Fruit fly (Drosophila melanogaster) whole organism, embryonic: Measurements from ENCODE around the gene corolla.

Experiments used
- Ada2b ChIP-seq: fragments of 200-800 bp; sonication (Bioruptor generic); IDR thresholded peaks from 2 replicates; pipeline ENCODE4 v1.3.6; 2022; ENCODE audit warnings: missing biosample characterization, missing genetic modification characterization
- Atf3 ChIP-seq: fragments of 200-800 bp; sonication (Bioruptor generic); optimal IDR thresholded peaks from 3 replicates; lab custom pipeline; 2016; ENCODE audit warnings: missing biosample characterization, missing genetic modification characterization
- BtbVII ChIP-seq: fragments of 200-800 bp; sonication (Bioruptor generic); optimal IDR thresholded peaks from 3 replicates; lab custom pipeline; 2017; ENCODE audit warnings: missing biosample characterization, mild to moderate bottlenecking, missing genetic modification characterization
- CG10959 ChIP-seq: fragments of 200-800 bp; sonication (Bioruptor generic); IDR thresholded peaks from 2 replicates; pipeline ENCODE4 v1.3.6; 2022; ENCODE audit warnings: missing biosample characterization, missing genetic modification characterization
- CG12659 ChIP-seq: fragments of 200-800 bp; sonication (Bioruptor generic); optimal IDR thresholded peaks from 3 replicates; lab custom pipeline; 2017; ENCODE audit warnings: mild to moderate bottlenecking, missing biosample characterization, missing genetic modification reagents, missing genetic modification characterization
- CG13424 ChIP-seq: fragments of 200-800 bp; sonication (Bioruptor generic); optimal IDR thresholded peaks from 2 replicates; lab custom pipeline; 2019; ENCODE audit warnings: missing biosample characterization, mild to moderate bottlenecking, missing genetic modification characterization, moderate library complexity
- CG14050 ChIP-seq: fragments of 200-800 bp; sonication (Bioruptor generic); IDR thresholded peaks from 3 replicates; pipeline ENCODE4 v1.3.6; 2022; ENCODE audit warnings: missing biosample characterization, missing genetic modification characterization
- CG14710 ChIP-seq: fragments of 200-800 bp; sonication (Bioruptor generic); optimal IDR thresholded peaks from 3 replicates; lab custom pipeline; 2019; ENCODE audit warnings: missing biosample characterization, mild to moderate bottlenecking, missing genetic modification characterization, moderate library complexity
- CG14965 ChIP-seq: fragments of 200-800 bp; sonication (Bioruptor generic); optimal IDR thresholded peaks from 2 replicates; lab custom pipeline; 2016; ENCODE audit warnings: missing biosample characterization, missing genetic modification characterization, borderline replicate concordance
- CG1602 ChIP-seq: fragments of 200-800 bp; sonication (Bioruptor generic); optimal IDR thresholded peaks from 3 replicates; lab custom pipeline; 2016; ENCODE audit warnings: missing biosample characterization, missing genetic modification characterization
- CG17328 ChIP-seq: fragments of 200-800 bp; sonication (Bioruptor generic); IDR thresholded peaks from 2 replicates; pipeline ENCODE4 v1.3.6; 2022; ENCODE audit warnings: missing biosample characterization, missing genetic modification characterization
- CG18619 ChIP-seq: fragments of 200-800 bp; sonication (Bioruptor generic); optimal IDR thresholded peaks from 3 replicates; lab custom pipeline; 2017; ENCODE audit warnings: missing biosample characterization, mild to moderate bottlenecking, missing genetic modification characterization
- CG2120 ChIP-seq: fragments of 200-800 bp; sonication (Bioruptor generic); optimal IDR thresholded peaks from 3 replicates; lab custom pipeline; 2016; ENCODE audit warnings: missing biosample characterization, missing genetic modification characterization
- CG2199 ChIP-seq: fragments of 200-800 bp; sonication (Bioruptor generic); IDR thresholded peaks from 3 replicates; pipeline ENCODE4 v1.3.6; 2022; ENCODE audit warnings: missing biosample characterization, missing genetic modification characterization
- CG30403 ChIP-seq: fragments of 200-800 bp; sonication (Bioruptor generic); optimal IDR thresholded peaks from 3 replicates; lab custom pipeline; 2016; ENCODE audit warnings: missing biosample characterization, missing genetic modification characterization
- CG3163 ChIP-seq: fragments of 200-800 bp; sonication (Bioruptor generic); optimal IDR thresholded peaks from 3 replicates; lab custom pipeline; 2016; ENCODE audit warnings: missing biosample characterization, missing genetic modification characterization
- CG3847 ChIP-seq: fragments of 200-800 bp; sonication (Bioruptor generic); IDR thresholded peaks from 2 replicates; pipeline ENCODE4 v1.3.6; 2022; ENCODE audit warnings: missing biosample characterization, missing genetic modification characterization
- CG4328 ChIP-seq: fragments of 200-800 bp; sonication (Bioruptor generic); optimal IDR thresholded peaks from 3 replicates; lab custom pipeline; 2017; ENCODE audit warnings: missing biosample characterization, missing genetic modification reagents, missing genetic modification characterization
- CG4360 ChIP-seq: fragments of 200-800 bp; sonication (Bioruptor generic); IDR thresholded peaks from 2 replicates; pipeline ENCODE4 v1.3.6; 2022; ENCODE audit warnings: missing biosample characterization, missing genetic modification characterization
- CG5245 ChIP-seq: fragments of 200-800 bp; sonication (Bioruptor generic); optimal IDR thresholded peaks from 3 replicates; lab custom pipeline; 2016; ENCODE audit warnings: missing biosample characterization, missing genetic modification characterization
- CG6272 ChIP-seq: fragments of 200-800 bp; sonication (Bioruptor generic); IDR thresholded peaks from 2 replicates; pipeline ENCODE4 v1.3.6; 2022; ENCODE audit warnings: missing biosample characterization, missing genetic modification characterization
- CG6654 ChIP-seq: fragments of 200-800 bp; sonication (Bioruptor generic); optimal IDR thresholded peaks from 2 replicates; lab custom pipeline; 2017; ENCODE audit warnings: missing biosample characterization, mild to moderate bottlenecking, missing genetic modification characterization
- CrebB ChIP-seq: fragments of 200-800 bp; sonication (Bioruptor generic); optimal IDR thresholded peaks from 3 replicates; lab custom pipeline; 2018; ENCODE audit warnings: missing biosample characterization, mild to moderate bottlenecking, missing genetic modification characterization
- Doc3 ChIP-seq: fragments of 200-800 bp; sonication (Bioruptor generic); IDR thresholded peaks from 3 replicates; pipeline ENCODE4 v1.3.6; 2022; ENCODE audit warnings: missing biosample characterization, missing genetic modification characterization; ENCODE audit not compliant: partially characterized antibody
- Elba2 ChIP-seq: fragments of 200-800 bp; sonication (Bioruptor generic); optimal IDR thresholded peaks from 3 replicates; lab custom pipeline; 2016; ENCODE audit warnings: missing biosample characterization, missing genetic modification characterization
- Fer3 ChIP-seq: fragments of 200-800 bp; sonication (Bioruptor generic); optimal IDR thresholded peaks from 2 replicates; lab custom pipeline; 2018; ENCODE audit warnings: missing biosample characterization, mild to moderate bottlenecking, missing genetic modification characterization, moderate library complexity
- HLH3B ChIP-seq: fragments of 200-800 bp; sonication (Bioruptor generic); IDR thresholded peaks from 2 replicates; pipeline ENCODE4 v1.3.6; 2022; ENCODE audit warnings: missing biosample characterization, missing genetic modification characterization
- MTF-1 ChIP-seq: fragments of 200-800 bp; sonication (Bioruptor generic); optimal IDR thresholded peaks from 2 replicates; lab custom pipeline; 2018; ENCODE audit warnings: missing biosample characterization, mild to moderate bottlenecking, missing genetic modification characterization, borderline replicate concordance
- Mes4 ChIP-seq: fragments of 200-800 bp; sonication (Bioruptor generic); optimal IDR thresholded peaks from 2 replicates; lab custom pipeline; 2016; ENCODE audit warnings: missing biosample characterization, missing genetic modification characterization
- Nf-YA ChIP-seq: fragments of 200-800 bp; sonication (Bioruptor generic); IDR thresholded peaks from 2 replicates; pipeline ENCODE4 v1.3.6; 2022; ENCODE audit warnings: missing biosample characterization, missing genetic modification characterization
- Rfx ChIP-seq: fragments of 200-800 bp; sonication (Bioruptor generic); IDR thresholded peaks from 2 replicates; pipeline ENCODE4 v1.3.6; 2022; ENCODE audit warnings: missing biosample characterization, missing genetic modification characterization
- Sry-δ ChIP-seq: fragments of 200-800 bp; sonication (Bioruptor generic); optimal IDR thresholded peaks from 2 replicates; lab custom pipeline; 2016; ENCODE audit warnings: missing biosample characterization, missing genetic modification characterization
- bab2 ChIP-seq: fragments of 200-800 bp; sonication (Bioruptor generic); optimal IDR thresholded peaks from 2 replicates; lab custom pipeline; 2016; ENCODE audit warnings: missing biosample characterization, missing genetic modification characterization
- crol ChIP-seq: fragments of 200-800 bp; sonication (Bioruptor generic); IDR thresholded peaks from 2 replicates; pipeline ENCODE4 v1.3.6; 2022; ENCODE audit warnings: missing biosample characterization, missing genetic modification characterization
- crp ChIP-seq, 2 experiments: fragments of 200-800 bp; sonication (Bioruptor generic); optimal IDR thresholded peaks; 2 replicates in 1 of 2; 3 replicates in 1 of 2; lab custom pipeline; 2017; ENCODE audit warnings: missing biosample characterization in 2 of 2, missing genetic modification characterization in 2 of 2, mild to moderate bottlenecking in 1 of 2, moderate library complexity in 1 of 2
- dan ChIP-seq: fragments of 200-800 bp; sonication (Bioruptor generic); IDR thresholded peaks from 2 replicates; pipeline ENCODE4 v1.3.6; 2022; ENCODE audit warnings: missing biosample characterization, missing genetic modification characterization
- esg ChIP-seq: fragments of 200-800 bp; sonication (Bioruptor generic); conservative IDR thresholded peaks from 2 replicates; pipeline ENCODE4 v1.3.6; 2022; ENCODE audit warnings: missing biosample characterization, missing genetic modification characterization
- gcm ChIP-seq: fragments of 200-800 bp; sonication (Bioruptor generic); optimal IDR thresholded peaks from 2 replicates; lab custom pipeline; 2019; ENCODE audit warnings: missing biosample characterization, mild to moderate bottlenecking, missing genetic modification characterization, moderate library complexity
- gsb-n ChIP-seq: fragments of 200-800 bp; sonication (Bioruptor generic); optimal IDR thresholded peaks from 3 replicates; lab custom pipeline; 2018; ENCODE audit warnings: missing biosample characterization, mild to moderate bottlenecking, missing genetic modification characterization
- gt ChIP-seq: fragments of 200-800 bp; sonication (Bioruptor generic); IDR thresholded peaks from 2 replicates; pipeline ENCODE4 v1.3.6; 2022; ENCODE audit warnings: missing biosample characterization, missing genetic modification characterization
- h ChIP-seq: fragments of >200 bp; optimal IDR thresholded peaks from 2 replicates; lab custom pipeline; 2017
- hbn ChIP-seq: fragments of 200-800 bp; sonication (Bioruptor generic); IDR thresholded peaks from 2 replicates; pipeline ENCODE4 v1.3.6; 2022; ENCODE audit warnings: missing biosample characterization, missing genetic modification characterization; ENCODE audit not compliant: partially characterized antibody
- insv ChIP-seq, 2 experiments: fragments of 200-800 bp; sonication (Bioruptor generic); optimal IDR thresholded peaks; 3 replicates each; lab custom pipeline; 2016 to 2018; ENCODE audit warnings: missing biosample characterization in 2 of 2, missing genetic modification characterization in 2 of 2
- inv ChIP-seq: fragments of 200-800 bp; sonication (Bioruptor generic); IDR thresholded peaks from 2 replicates; pipeline ENCODE4 v1.3.6; 2022; ENCODE audit warnings: missing biosample characterization, missing genetic modification characterization; ENCODE audit not compliant: partially characterized antibody
- kay ChIP-seq: fragments of 200-800 bp; sonication (Bioruptor generic); optimal IDR thresholded peaks from 2 replicates; lab custom pipeline; 2016; ENCODE audit warnings: missing biosample characterization, missing genetic modification characterization
- lbe ChIP-seq: fragments of 200-800 bp; sonication (Bioruptor generic); optimal IDR thresholded peaks from 2 replicates; lab custom pipeline; 2016; ENCODE audit warnings: missing biosample characterization, mild to moderate bottlenecking, missing genetic modification characterization
- oc ChIP-seq: fragments of 200-800 bp; sonication (Bioruptor generic); optimal IDR thresholded peaks from 2 replicates; lab custom pipeline; 2018; ENCODE audit warnings: missing biosample characterization, mild to moderate bottlenecking, missing genetic modification characterization, moderate library complexity
- sd ChIP-seq: fragments of 200-800 bp; sonication (Bioruptor generic); optimal IDR thresholded peaks from 3 replicates; lab custom pipeline; 2018; ENCODE audit warnings: missing biosample characterization, mild to moderate bottlenecking, missing genetic modification characterization, moderate library complexity
- shn ChIP-seq: fragments of 200-800 bp; sonication (Bioruptor generic); optimal IDR thresholded peaks from 3 replicates; lab custom pipeline; 2016; ENCODE audit warnings: missing biosample characterization, missing genetic modification characterization
- tio ChIP-seq: fragments of 200-800 bp; sonication (Bioruptor generic); optimal IDR thresholded peaks from 2 replicates; lab custom pipeline; 2017; ENCODE audit warnings: missing biosample characterization, missing genetic modification characterization, inconsistent platforms
- usp ChIP-seq: fragments of >200 bp; optimal IDR thresholded peaks from 2 replicates; lab custom pipeline; 2017; ENCODE audit warnings: missing biosample characterization, missing genetic modification characterization

corolla gene

dm6 chrX:17599330-17599729 lies 32.5 kb downstream of the corolla start, which contains the start of gene X11L (continued):
- TF ChIP-seq Rfx (GFP tag; lab: Robert Waterston, UW): peak; percentile 84
- peak; percentile 66 for TF ChIP-seq CG5245 (GFP tag; lab: Kevin White, UChicago)
- TF ChIP-seq CG17328: peak; percentile 53
- TF ChIP-seq gcm: no peak
- TF ChIP-seq CG10959: 0 out of 2 replicates have a peak, but pooled peaks have one; percentile 27
- TF ChIP-seq HLH3B (GFP tag; lab: Robert Waterston, UW): peak; percentile 65; the same call in 1 of the 2 replicates
- TF ChIP-seq insv (GFP tag; optimal IDR thresholded peaks at IDR 0.05; lab: Kevin White, UChicago): no peak
- no peak for TF ChIP-seq CG6654 (GFP tag; lab: Kevin White, UChicago)
- TF ChIP-seq Atf3: peak; percentile 29
- peak; percentile 85 for TF ChIP-seq inv (GFP tag; lab: Robert Waterston, UW)
- no peak for TF ChIP-seq gt (GFP tag; lab: Robert Waterston, UW)
- no peak for TF ChIP-seq oc (tag; lab: Kevin White, UChicago)
- peak; percentile 76 for TF ChIP-seq CG12659 (GFP tag; lab: Kevin White, UChicago)
- TF ChIP-seq CG14050 (GFP tag; lab: Robert Waterston, UW): peak; percentile 48; the same call in 2 of the 3 replicates
- peak; percentile 75 for TF ChIP-seq lbe (GFP tag; lab: Kevin White, UChicago)
- TF ChIP-seq crp (GFP tag; optimal IDR thresholded peaks at IDR 0.05; lab: Kevin White, UChicago): peak in 1 of 2 experiments; percentile 34
- TF ChIP-seq Sry-δ (GFP tag; lab: Kevin White, UChicago): peak; percentile 82
- TF ChIP-seq CG3163 (GFP tag; lab: Kevin White, UChicago): peak; percentile 56
- peak; percentile 75 for TF ChIP-seq hbn (GFP tag; lab: Robert Waterston, UW)
- no peak for TF ChIP-seq usp (GFP tag; lab: Kevin White, UChicago)
- TF ChIP-seq Doc3: peak; percentile 76
- no peak for TF ChIP-seq CG14965 (GFP tag; lab: Kevin White, UChicago)
- TF ChIP-seq CG3847 (GFP tag; lab: Robert Waterston, UW): peak; percentile 76
- TF ChIP-seq crol (GFP tag; lab: Robert Waterston, UW): 0 out of 2 replicates have a peak, but pooled peaks have one; percentile 11
- peak; percentile 69 for TF ChIP-seq CG18619 (GFP tag; lab: Kevin White, UChicago)
- TF ChIP-seq tio (GFP tag; lab: Kevin White, UChicago): no peak
- TF ChIP-seq gsb-n: no peak
- TF ChIP-seq Mes4 (GFP tag; lab: Kevin White, UChicago): peak; percentile 57
- TF ChIP-seq Fer3 (tag; lab: Kevin White, UChicago): no peak
- TF ChIP-seq CG13424 (tag; lab: Kevin White, UChicago): peak; percentile 34
- no peak for TF ChIP-seq h (lab: Kevin White, UChicago)
- peak; percentile 44 for TF ChIP-seq CrebB (tag; lab: Kevin White, UChicago)
- TF ChIP-seq CG14710 (tag; lab: Kevin White, UChicago): peak; percentile 62
- no peak for TF ChIP-seq CG4328 (GFP tag; lab: Kevin White, UChicago)
- peak; percentile 80 for TF ChIP-seq bab2
- peak; percentile 73 for TF ChIP-seq shn (GFP tag; lab: Kevin White, UChicago)
- TF ChIP-seq kay (GFP tag; lab: Kevin White, UChicago): peak; percentile 54
- TF ChIP-seq CG1602 (GFP tag; lab: Kevin White, UChicago): peak; percentile 55
- TF ChIP-seq CG2199 (GFP tag; lab: Robert Waterston, UW): 0 out of 3 replicates have a peak, but pooled peaks have one; percentile 35
- TF ChIP-seq Nf-YA (GFP tag; lab: Robert Waterston, UW): 0 out of 2 replicates have a peak, but pooled peaks have one; percentile 34
- no peak for TF ChIP-seq BtbVII (GFP tag; lab: Kevin White, UChicago)
- peak; percentile 28; the same call in 1 of the 2 replicates for TF ChIP-seq Ada2b (GFP tag; lab: Robert Waterston, UW)
- TF ChIP-seq Elba2 (GFP tag; lab: Kevin White, UChicago): peak; percentile 24
- no peak for TF ChIP-seq dan (GFP tag; lab: Robert Waterston, UW)
- peak; percentile 59 for TF ChIP-seq CG6272 (GFP tag; lab: Robert Waterston, UW)
- no peak for TF ChIP-seq CG4360 (GFP tag; lab: Robert Waterston, UW)
- TF ChIP-seq CG30403: peak; percentile 78
- no peak for TF ChIP-seq MTF-1 (GFP tag; lab: Kevin White, UChicago)
- TF ChIP-seq CG2120: peak; percentile 87
- TF ChIP-seq esg (GFP tag; lab: Robert Waterston, UW): peak; percentile 28; the same call in 1 of the 2 replicates
- TF ChIP-seq sd (tag; lab: Kevin White, UChicago): no peak
